Worm (Caenorhabditis elegans) whole organism, midembryonic: ENCODE results near the gene ssq-1.

Source experiments
- T22C8.4 ChIP-seq: fragments of 200-800 bp; sonication (Bioruptor generic); IDR thresholded peaks from 2 replicates; pipeline ENCODE4 v1.3.6; 2022; ENCODE audit warnings: missing genetic modification characterization, missing compliant biosample characterization
- cog-1 ChIP-seq: sonication (generic microtip); optimal IDR thresholded peaks from 2 replicates; lab custom pipeline; 2016; ENCODE audit warnings: missing genetic modification characterization, missing compliant biosample characterization
- flt-1 ChIP-seq: fragments of 200-800 bp; sonication (Bioruptor generic); IDR thresholded peaks from 2 replicates; pipeline ENCODE4 v1.3.6; 2022; ENCODE audit warnings: missing genetic modification characterization, missing compliant biosample characterization
- ztf-29 ChIP-seq: fragments of 200-800 bp; sonication (Bioruptor generic); IDR thresholded peaks from 2 replicates; pipeline ENCODE4 v1.3.6; 2022; ENCODE audit warnings: missing genetic modification reagents, missing genetic modification characterization, missing compliant biosample characterization

- TF ChIP-seq T22C8.4 (GFP tag; lab: Robert Waterston, UW) (no peak), ztf-29 (GFP tag; lab: Robert Waterston, UW) (no peak), cog-1 (tag; lab: Kevin White, UChicago) (no peak), flt-1 (GFP tag; lab: Robert Waterston, UW) (no peak)
Observed at ce11 chrIV:9843760-9844159, 8.6 kb upstream of the ssq-1 start, which contains the start of gene nspd-2.
